Fruit fly (Drosophila melanogaster): ENCODE results near the gene CG6565.

CG6565 gene

dm6 chr2L:13387255-13387654, 13.4 kb downstream of the CG6565 start, which contains the start of the genes Ing5 and CG7099 (continued):
- TF ChIP-seq CG9797 (GFP tag; optimal IDR thresholded peaks at IDR 0.05) (peak; percentile 22), bowl (GFP tag; IDR thresholded peaks at IDR 0.05) (peak; percentile 87), CG12744 (GFP tag; optimal IDR thresholded peaks at IDR 0.05) (peak; percentile 90), danr (GFP tag; IDR thresholded peaks at IDR 0.05) (peak; percentile 90), CG17802 (tag; optimal IDR thresholded peaks at IDR 0.05) (peak; percentile 87), CG12769 (tag; optimal IDR thresholded peaks at IDR 0.05) (no peak), mld (GFP tag; IDR thresholded peaks at IDR 0.05; ENCODE audit: partially characterized antibody) (no peak), CG10565 (GFP tag; optimal IDR thresholded peaks at IDR 0.05) (peak; percentile 61), bsh (GFP tag; optimal IDR thresholded peaks at IDR 0.05) (peak; percentile 75 to 97), pfk (GFP tag; optimal IDR thresholded peaks at IDR 0.05) (peak; percentile 52), twi (tag; optimal IDR thresholded peaks at IDR 0.05) (peak; percentile 93), CG2129 (GFP tag; IDR thresholded peaks at IDR 0.05; ENCODE audit: partially characterized antibody) (0 out of 2 replicates have a peak, but pooled peaks have one; percentile 34), CG8359 (GFP tag; optimal IDR thresholded peaks at IDR 0.05; ENCODE audit: borderline replicate concordance) (peak; percentile 73), phol (tag; optimal IDR thresholded peaks at IDR 0.05) (peak; percentile 97), esg (GFP tag; conservative IDR thresholded peaks at IDR 0.05) (peak; percentile 94), grn (GFP tag; optimal IDR thresholded peaks at IDR 0.05) (no peak), CG6765 (GFP tag; optimal IDR thresholded peaks at IDR 0.05) (peak; percentile 85), CG9437 (GFP tag; optimal IDR thresholded peaks at IDR 0.05) (peak; percentile 86), nerfin-1 (tag; optimal IDR thresholded peaks at IDR 0.05) (peak; percentile 93), CG10959 (GFP tag; IDR thresholded peaks at IDR 0.05) (peak; percentile 94), eve (GFP tag; optimal IDR thresholded peaks at IDR 0.05) (no peak), eyg (GFP tag; optimal IDR thresholded peaks at IDR 0.05) (peak; percentile 68), dan (GFP tag; IDR thresholded peaks at IDR 0.05) (peak; percentile 87), CG17186 (GFP tag; optimal IDR thresholded peaks at IDR 0.05) (peak; percentile 89), emc (GFP tag; optimal IDR thresholded peaks at IDR 0.05) (peak; percentile 84), CG33557 (GFP tag; optimal IDR thresholded peaks at IDR 0.05) (peak; percentile 91), CG11695 (GFP tag; IDR thresholded peaks at IDR 0.05) (peak; percentile 94), ftz-f1 (GFP tag; optimal IDR thresholded peaks at IDR 0.05) (peak; percentile 18), Rx (GFP tag; IDR thresholded peaks at IDR 0.05) (peak; percentile 93), lab (GFP tag; optimal IDR thresholded peaks at IDR 0.05) (peak; percentile 97), Optix (GFP tag; IDR thresholded peaks at IDR 0.05) (peak; percentile 86; the same call in 2 of the 3 replicates), ttk (GFP tag; IDR thresholded peaks at IDR 0.05) (peak; percentile 95), wek (GFP tag; optimal IDR thresholded peaks at IDR 0.05) (peak; percentile 74), D (optimal IDR thresholded peaks at IDR 0.05) (no peak), D (GFP tag; optimal IDR thresholded peaks at IDR 0.05) (peak; percentile 91), maf-S (GFP tag; optimal IDR thresholded peaks at IDR 0.05) (peak; percentile 91), CG12071 (GFP tag; optimal IDR thresholded peaks at IDR 0.05) (no peak), CG12236 (GFP tag; optimal IDR thresholded peaks at IDR 0.05) (peak; percentile 73), Atf-2 (GFP tag; optimal IDR thresholded peaks at IDR 0.05) (peak; percentile 83), Hr78 (GFP tag; optimal IDR thresholded peaks at IDR 0.05) (no peak), fd64A (GFP tag; optimal IDR thresholded peaks at IDR 0.05) (peak; percentile 77), CG13296 (GFP tag; optimal IDR thresholded peaks at IDR 0.05) (peak; percentile 94), CG8944 (GFP tag; optimal IDR thresholded peaks at IDR 0.05) (peak; percentile 88), Mes4 (GFP tag; optimal IDR thresholded peaks at IDR 0.05) (peak; percentile 75), Doc3 (GFP tag; IDR thresholded peaks at IDR 0.05; ENCODE audit: partially characterized antibody) (0 out of 3 replicates have a peak, but pooled peaks have one; percentile 49), CG9817 (tag; optimal IDR thresholded peaks at IDR 0.05) (peak; percentile 97), kay (GFP tag; optimal IDR thresholded peaks at IDR 0.05) (peak; percentile 93), pho (GFP tag; optimal IDR thresholded peaks at IDR 0.05) (peak; percentile 93), CG10274 (GFP tag; optimal IDR thresholded peaks at IDR 0.05) (peak; percentile 74), Fer1 (GFP tag; optimal IDR thresholded peaks at IDR 0.05) (peak; percentile 94)
